Fruit fly (Drosophila melanogaster) whole organism, embryonic: Measurements from ENCODE around the gene Cpr23B.

ENCODE experiments used
- CG31224 ChIP-seq: fragments of 200-800 bp; sonication (Bioruptor generic); IDR thresholded peaks from 2 replicates; pipeline ENCODE4 v1.3.6; 2022; ENCODE audit warnings: missing biosample characterization, missing genetic modification characterization
- Mes4 ChIP-seq: fragments of 200-800 bp; sonication (Bioruptor generic); optimal IDR thresholded peaks from 2 replicates; lab custom pipeline; 2016; ENCODE audit warnings: missing biosample characterization, missing genetic modification characterization
- Six4 ChIP-seq: fragments of 200-800 bp; sonication (Bioruptor generic); optimal IDR thresholded peaks from 2 replicates; lab custom pipeline; 2016; ENCODE audit warnings: missing biosample characterization, missing genetic modification characterization
- Vsx1 ChIP-seq: fragments of 200-800 bp; sonication (Bioruptor generic); optimal IDR thresholded peaks from 2 replicates; lab custom pipeline; 2017; ENCODE audit warnings: missing biosample characterization, mild to moderate bottlenecking, missing genetic modification characterization, missing genetic modification reagents
- dan ChIP-seq: fragments of 200-800 bp; sonication (Bioruptor generic); IDR thresholded peaks from 2 replicates; pipeline ENCODE4 v1.3.6; 2022; ENCODE audit warnings: missing biosample characterization, missing genetic modification characterization
- grn ChIP-seq: fragments of 200-800 bp; sonication (Bioruptor generic); optimal IDR thresholded peaks from 3 replicates; lab custom pipeline; 2017; ENCODE audit warnings: missing biosample characterization, missing genetic modification characterization
- hkb ChIP-seq, 2 experiments: fragments of 200-800 bp in 1 of 2; fragments of >200 bp in 1 of 2; sonication (Bioruptor generic) in 1 of 2; IDR thresholded peaks in 1 of 2; optimal IDR thresholded peaks in 1 of 2; 2 replicates each; pipeline versions ENCODE4 v1.3.6 to Lab custom; 2017 to 2022; ENCODE audit warnings: missing biosample characterization in 1 of 2, missing genetic modification characterization in 1 of 2

DNA sequence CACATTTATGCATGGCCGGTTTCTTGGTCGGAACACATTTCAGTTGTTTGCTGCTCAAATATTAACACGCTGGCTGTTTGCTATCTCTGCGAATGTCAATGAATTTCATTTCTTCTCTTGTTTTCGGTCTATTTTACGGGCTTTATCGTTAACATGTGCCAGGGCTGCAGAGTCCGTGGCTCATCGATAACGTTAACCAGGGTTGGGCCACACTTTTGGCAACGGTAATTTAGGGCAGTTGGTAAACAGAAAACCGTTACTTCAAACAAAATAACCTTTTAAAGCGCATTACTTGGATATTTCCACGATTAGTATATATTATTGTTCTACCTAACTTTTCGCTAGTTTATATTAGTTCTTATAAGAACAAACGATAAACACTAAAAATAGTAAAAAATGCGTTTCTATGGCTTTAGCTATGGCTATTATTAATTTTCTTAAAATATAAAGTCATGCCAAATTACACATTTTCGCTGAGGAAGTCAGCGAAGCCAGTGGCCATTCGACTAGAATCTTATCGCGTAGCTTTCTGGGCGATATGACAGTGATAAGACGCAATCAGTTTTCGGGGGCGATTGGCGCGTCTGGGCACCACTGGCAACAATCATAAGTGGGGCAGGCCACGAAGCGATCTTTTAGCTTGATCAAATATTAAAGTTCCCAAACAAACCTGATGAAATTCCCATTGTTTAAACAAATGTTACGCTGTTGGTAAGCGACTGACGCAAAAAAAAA, 44.9 kb downstream of the Cpr23B start:
- TF ChIP-seq Six4: peak; percentile 19
- peak; percentile 96 for TF ChIP-seq grn
- peak; percentile 12; the same call in 1 of the 2 replicates for TF ChIP-seq CG31224 (GFP tag; lab: Robert Waterston, UW)
- peak; percentile 19 for TF ChIP-seq Mes4 (GFP tag; lab: Kevin White, UChicago)
- TF ChIP-seq Vsx1 (GFP tag; lab: Kevin White, UChicago): peak; percentile 15
- no peak for TF ChIP-seq dan (GFP tag; lab: Robert Waterston, UW)
- no peak for TF ChIP-seq hkb (optimal IDR thresholded peaks at IDR 0.05; lab: Kevin White, UChicago)
- TF ChIP-seq hkb (GFP tag; IDR thresholded peaks at IDR 0.05; lab: Robert Waterston, UW): peak; percentile 47
